Fruit fly (Drosophila melanogaster): ENCODE results near the gene rdx.
A peak's percentile ranks its signal among the peaks of the same experiment; 100 is the strongest.

The rdx gene

DNA sequence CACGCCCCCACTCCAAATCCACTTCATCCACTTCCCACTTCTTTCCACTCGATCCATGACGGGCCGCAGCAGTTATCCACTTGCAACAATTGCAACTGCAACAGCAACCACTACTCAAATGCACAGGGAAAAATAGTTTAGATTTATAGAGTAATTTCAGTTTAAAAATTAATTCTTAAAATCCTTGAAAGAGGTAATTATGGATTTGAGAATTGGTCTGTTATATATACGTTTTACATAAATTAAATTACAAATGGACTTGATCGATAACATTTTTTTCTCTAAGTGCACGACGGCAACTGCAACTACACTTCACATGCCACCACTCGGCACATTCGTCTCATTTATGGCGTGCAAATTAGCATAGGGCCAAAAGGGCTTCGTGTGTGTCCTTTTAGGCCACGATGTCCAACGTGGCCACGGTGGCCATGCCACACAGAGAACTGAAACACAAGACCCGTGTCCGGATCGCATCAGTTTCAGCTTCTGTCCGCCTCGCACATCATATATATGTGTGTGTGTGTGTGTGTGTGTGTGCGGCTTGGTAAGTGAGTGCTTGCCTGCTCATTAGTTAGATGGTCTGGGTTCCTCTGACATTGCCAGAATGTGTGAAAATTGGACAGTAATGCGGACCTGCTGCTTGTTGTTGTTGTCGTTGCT, 46.8 kb downstream of the rdx start (continued):
- TF ChIP-seq amos (GFP tag; IDR thresholded peaks at IDR 0.05; ENCODE audit: partially characterized antibody) (no peak), shn (GFP tag; optimal IDR thresholded peaks at IDR 0.05) (no peak), onecut (GFP tag; IDR thresholded peaks at IDR 0.05) (peak; percentile 39), Xbp1 (GFP tag; optimal IDR thresholded peaks at IDR 0.05) (peak; percentile 77), pan (optimal IDR thresholded peaks at IDR 0.05) (no peak), pan (GFP tag; optimal IDR thresholded peaks at IDR 0.05 in 1 of 2, IDR thresholded peaks at IDR 0.05 in 1 of 2) (peak in 1 of 2 experiments; percentile 66), CG4707 (GFP tag; optimal IDR thresholded peaks at IDR 0.05) (no peak), dysf (GFP tag; IDR thresholded peaks at IDR 0.05) (peak; percentile 57; the same call in 2 of the 3 replicates), Ptx1 (GFP tag; IDR thresholded peaks at IDR 0.05) (peak; percentile 64), ara (GFP tag; IDR thresholded peaks at IDR 0.05) (peak; percentile 86), Rfx (GFP tag; IDR thresholded peaks at IDR 0.05) (no peak), bowl (GFP tag; IDR thresholded peaks at IDR 0.05) (no peak), hkb (optimal IDR thresholded peaks at IDR 0.05) (no peak), hkb (GFP tag; IDR thresholded peaks at IDR 0.05) (peak; percentile 63), CG17361 (GFP tag; IDR thresholded peaks at IDR 0.05) (peak; percentile 81), ash1 (GFP tag; optimal IDR thresholded peaks at IDR 0.05) (no peak), Dll (GFP tag; IDR thresholded peaks at IDR 0.05; ENCODE audit: partially characterized antibody) (no peak), CG8281 (tag; optimal IDR thresholded peaks at IDR 0.05) (peak; percentile 21), NC2β (GFP tag; optimal IDR thresholded peaks at IDR 0.05) (peak; percentile 77), sd (tag; optimal IDR thresholded peaks at IDR 0.05) (no peak), CG14441 (GFP tag; IDR thresholded peaks at IDR 0.05) (peak; percentile 58), org-1 (GFP tag; optimal IDR thresholded peaks at IDR 0.05) (peak; percentile 60), CG4820 (GFP tag; optimal IDR thresholded peaks at IDR 0.05) (peak; percentile 78), danr (GFP tag; IDR thresholded peaks at IDR 0.05) (no peak), CG16815 (GFP tag; optimal IDR thresholded peaks at IDR 0.05) (peak; percentile 64), schlank (tag; optimal IDR thresholded peaks at IDR 0.05) (no peak), CG16813 (GFP tag; IDR thresholded peaks at IDR 0.05; ENCODE audit: partially characterized antibody) (no peak), CG17385 (GFP tag; optimal IDR thresholded peaks at IDR 0.05) (peak; percentile 41), CG6689 (GFP tag; IDR thresholded peaks at IDR 0.05) (peak; percentile 75), CG10979 (tag; optimal IDR thresholded peaks at IDR 0.05) (peak; percentile 90), Dfd (GFP tag; optimal IDR thresholded peaks at IDR 0.05) (no peak), Optix (GFP tag; IDR thresholded peaks at IDR 0.05) (peak; percentile 48; the same call in 1 of the 3 replicates), maf-S (GFP tag; optimal IDR thresholded peaks at IDR 0.05) (peak; percentile 49), pfk (GFP tag; optimal IDR thresholded peaks at IDR 0.05) (peak; percentile 52), dimm (GFP tag; IDR thresholded peaks at IDR 0.05) (no peak), HLH3B (GFP tag; IDR thresholded peaks at IDR 0.05) (peak; percentile 51; the same call in 1 of the 2 replicates), E2f1 (GFP tag; IDR thresholded peaks at IDR 0.05) (peak; percentile 66), CG1602 (GFP tag; optimal IDR thresholded peaks at IDR 0.05) (peak; percentile 66), sc (optimal IDR thresholded peaks at IDR 0.05) (no peak), sc (GFP tag; optimal IDR thresholded peaks at IDR 0.05) (peak; percentile 59), kay (GFP tag; optimal IDR thresholded peaks at IDR 0.05) (peak; percentile 5), Dek (tag; optimal IDR thresholded peaks at IDR 0.05) (peak; percentile 20), Ets65A (GFP tag) (peak; percentile 83), Ravus (GFP tag; IDR thresholded peaks at IDR 0.05) (no peak), tap (tag; optimal IDR thresholded peaks at IDR 0.05) (peak; percentile 64), inv (GFP tag; IDR thresholded peaks at IDR 0.05; ENCODE audit: partially characterized antibody) (no peak), nmo (GFP tag; optimal IDR thresholded peaks at IDR 0.05) (peak; percentile 79), caup (GFP tag; optimal IDR thresholded peaks at IDR 0.05; ENCODE audit: severe bottlenecking) (no peak), CG6175 (GFP tag; IDR thresholded peaks at IDR 0.05) (no peak), BtbVII (GFP tag; optimal IDR thresholded peaks at IDR 0.05) (peak; percentile 25), bsh (GFP tag; optimal IDR thresholded peaks at IDR 0.05) (peak; percentile 75 to 80)

Data from whole organism, embryonic.